Comparison of ENCODE assay signal across 5 worm cellular contexts in the genomic region with DNA sequence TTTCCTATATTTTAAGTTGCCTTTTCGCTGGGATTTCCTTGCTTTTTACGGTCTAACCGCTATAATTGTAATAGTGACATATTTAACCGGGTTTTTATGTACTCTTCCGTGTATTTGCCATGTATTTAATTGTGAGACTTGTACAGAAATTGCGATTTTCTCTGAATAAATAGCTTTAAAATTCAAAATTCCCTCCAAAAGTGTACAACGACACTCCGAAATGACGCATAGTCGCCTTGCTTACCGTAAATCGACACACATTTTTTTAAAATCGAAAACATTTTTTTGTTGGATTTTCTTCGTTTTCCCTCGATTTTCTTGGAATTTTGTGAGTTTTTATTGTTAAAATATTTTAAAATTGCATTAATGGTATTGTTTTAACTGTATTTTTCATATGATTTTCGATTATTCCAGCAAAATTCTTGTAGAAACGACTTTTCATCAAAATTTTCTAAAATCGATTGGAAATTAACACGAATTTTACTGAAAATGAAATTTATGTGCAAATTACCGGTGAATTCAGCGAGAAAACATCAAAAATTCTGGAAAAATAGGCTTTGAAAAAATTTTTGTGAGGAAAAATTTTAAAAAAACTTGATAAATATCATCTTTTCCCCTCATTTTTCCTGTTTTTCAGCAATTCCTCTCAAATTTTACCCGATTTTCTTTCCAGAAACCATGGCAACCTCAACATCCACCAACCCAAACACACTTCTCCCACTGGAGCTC.
A peak's percentile ranks its signal among the peaks of the same experiment; 100 is the strongest.
TF ChIP-seq lines count a peak whose summit lies in the region.

TSS of gene lsm-5 (plus strand) at position 679 of the 729 bp plus-strand sequence.

TF ChIP-seq in whole organism, L1 larva, 84 proteins besides CTCF, POLR2A, EP300 and RAD21 (continued from another document and continues in another):
- peak; percentile 32 for TF ChIP-seq swsn-7 (tag; optimal IDR thresholded peaks at IDR 0.05; lab: Kevin White, UChicago)
- TF ChIP-seq mdl-1 (tag; optimal IDR thresholded peaks at IDR 0.05; lab: Kevin White, UChicago) = peak in 1 of 2 experiments; percentile 26
- peak; percentile 64 for TF ChIP-seq nhr-19 (GFP tag; conservative IDR thresholded peaks at IDR 0.05; lab: Robert Waterston, UW)
- peak; percentile 52 for TF ChIP-seq irx-1 (tag; optimal IDR thresholded peaks at IDR 0.05; lab: Kevin White, UChicago)
- TF ChIP-seq unc-30 (tag; optimal IDR thresholded peaks at IDR 0.05; lab: Kevin White, UChicago) = no peak
- peak; percentile 34 for TF ChIP-seq nhr-77 (tag; optimal IDR thresholded peaks at IDR 0.05; lab: Kevin White, UChicago)
- TF ChIP-seq hpl-2 (GFP tag; optimal IDR thresholded peaks at IDR 0.05; lab: Kevin White, UChicago) = no peak
- TF ChIP-seq xbp-1 (tag; optimal IDR thresholded peaks at IDR 0.05; lab: Kevin White, UChicago) = peak; percentile 48
- no peak for TF ChIP-seq hlh-17 (GFP tag; optimal IDR thresholded peaks at IDR 0.05; lab: Kevin White, UChicago; ENCODE audit: borderline replicate concordance)
- no peak for TF ChIP-seq ceh-90 (tag; optimal IDR thresholded peaks at IDR 0.05; lab: Kevin White, UChicago)
- peak; percentile 4 for TF ChIP-seq fkh-8 (tag; optimal IDR thresholded peaks at IDR 0.05; lab: Kevin White, UChicago)
- peak; percentile 96 to 97 for TF ChIP-seq efl-1 (optimal IDR thresholded peaks at IDR 0.05; lab: Kevin White, UChicago)
- peak; percentile 95 to 99 for TF ChIP-seq efl-1 (GFP tag; optimal IDR thresholded peaks at IDR 0.05 in 1 of 2; lab: Kevin White, UChicago)
- peak; percentile 56 for TF ChIP-seq snpc-4 (tag; optimal IDR thresholded peaks at IDR 0.05; lab: Kevin White, UChicago)
- peak; percentile 19 for TF ChIP-seq F16B12.6 (tag; optimal IDR thresholded peaks at IDR 0.05; lab: Kevin White, UChicago)
- TF ChIP-seq aly-2 (tag; optimal IDR thresholded peaks at IDR 0.05; lab: Kevin White, UChicago) = peak; percentile 93
- peak; percentile 50 for TF ChIP-seq unc-130 (tag; optimal IDR thresholded peaks at IDR 0.05; lab: Kevin White, UChicago)
- TF ChIP-seq aha-1 (tag; optimal IDR thresholded peaks at IDR 0.05; lab: Kevin White, UChicago) = no peak
- TF ChIP-seq fos-1 (tag; optimal IDR thresholded peaks at IDR 0.05; lab: Kevin White, UChicago) = peak; percentile 11
- peak in 1 of 6 experiments; percentile 58 for TF ChIP-seq elt-3 (tag; optimal IDR thresholded peaks at IDR 0.05; lab: Kevin White, UChicago)
- peak; percentile 55 for TF ChIP-seq nhr-47 (tag; optimal IDR thresholded peaks at IDR 0.05; lab: Kevin White, UChicago)
- TF ChIP-seq nhr-71 (tag; optimal IDR thresholded peaks at IDR 0.05; lab: Kevin White, UChicago) = peak; percentile 64
- TF ChIP-seq rnt-1 (tag; optimal IDR thresholded peaks at IDR 0.05; lab: Kevin White, UChicago) = peak; percentile 51
- TF ChIP-seq alr-1 (tag; optimal IDR thresholded peaks at IDR 0.05; lab: Kevin White, UChicago; ENCODE audit: borderline replicate concordance) = no peak

TF ChIP-seq in whole organism, L2 larva, 48 proteins besides CTCF, POLR2A, EP300 and RAD21 (continued from another document and continues in another):
- TF ChIP-seq R02D3.7 (tag; optimal IDR thresholded peaks at IDR 0.05; lab: Kevin White, UChicago) = peak; percentile 84
- TF ChIP-seq snpc-4 (tag; optimal IDR thresholded peaks at IDR 0.05; lab: Kevin White, UChicago) = peak; percentile 22
- no peak for TF ChIP-seq nhr-237 (tag; optimal IDR thresholded peaks at IDR 0.05; lab: Kevin White, UChicago)
- TF ChIP-seq unc-62 (GFP tag; optimal IDR thresholded peaks at IDR 0.05; lab: Kevin White, UChicago) = no peak
- TF ChIP-seq ztf-1 (GFP tag; conservative IDR thresholded peaks at IDR 0.05; lab: Robert Waterston, UW) = no peak
- TF ChIP-seq alr-1 (tag; optimal IDR thresholded peaks at IDR 0.05; lab: Kevin White, UChicago) = no peak
- TF ChIP-seq nhr-77 (tag; optimal IDR thresholded peaks at IDR 0.05; lab: Kevin White, UChicago) = no peak
- no peak for TF ChIP-seq lin-11 (tag; optimal IDR thresholded peaks at IDR 0.05; lab: Kevin White, UChicago)
- peak; percentile 27 for TF ChIP-seq fos-1 (tag; optimal IDR thresholded peaks at IDR 0.05; lab: Kevin White, UChicago)
- TF ChIP-seq nhr-129 (tag; optimal IDR thresholded peaks at IDR 0.05; lab: Kevin White, UChicago) = peak; percentile 77
- no peak for TF ChIP-seq unc-39 (tag; optimal IDR thresholded peaks at IDR 0.05; lab: Kevin White, UChicago)
- TF ChIP-seq nhr-25 (tag; optimal IDR thresholded peaks at IDR 0.05; lab: Kevin White, UChicago) = peak; percentile 40
- TF ChIP-seq ztf-4 (tag; optimal IDR thresholded peaks at IDR 0.05; lab: Kevin White, UChicago) = no peak
- TF ChIP-seq F13H6.1 (tag; optimal IDR thresholded peaks at IDR 0.05; lab: Kevin White, UChicago) = peak; percentile 37
- peak in 1 of 2 experiments; percentile 80 for TF ChIP-seq lsy-2 (tag; optimal IDR thresholded peaks at IDR 0.05; lab: Kevin White, UChicago)
- TF ChIP-seq nhr-21 (tag; optimal IDR thresholded peaks at IDR 0.05; lab: Kevin White, UChicago) = peak; percentile 40
- no peak for TF ChIP-seq mab-5 (tag; optimal IDR thresholded peaks at IDR 0.05; lab: Kevin White, UChicago)
- no peak for TF ChIP-seq skn-1 (tag; optimal IDR thresholded peaks at IDR 0.05; lab: Kevin White, UChicago)
- peak; percentile 39 for TF ChIP-seq sma-3 (GFP tag; optimal IDR thresholded peaks at IDR 0.05; lab: Kevin White, UChicago)
- TF ChIP-seq C34F6.9 (tag; optimal IDR thresholded peaks at IDR 0.05; lab: Kevin White, UChicago) = peak; percentile 66
- peak; percentile 26 for TF ChIP-seq lin-13 (GFP tag; optimal IDR thresholded peaks at IDR 0.05; lab: Kevin White, UChicago)
- peak; percentile 61 for TF ChIP-seq crh-2 (tag; optimal IDR thresholded peaks at IDR 0.05; lab: Kevin White, UChicago)
- TF ChIP-seq ceh-82 (tag; optimal IDR thresholded peaks at IDR 0.05; lab: Kevin White, UChicago) = no peak
- peak; percentile 25 for TF ChIP-seq ceh-16 (tag; optimal IDR thresholded peaks at IDR 0.05; lab: Kevin White, UChicago)
- no peak for TF ChIP-seq nhr-10 (tag; optimal IDR thresholded peaks at IDR 0.05; lab: Kevin White, UChicago)
- TF ChIP-seq gmeb-1 (tag; optimal IDR thresholded peaks at IDR 0.05; lab: Kevin White, UChicago) = peak; percentile 93

TF ChIP-seq in whole organism, L3 larva, 47 proteins besides CTCF, POLR2A, EP300 and RAD21 (continued from another document and continues in another):
- TF ChIP-seq nhr-67 (tag; optimal IDR thresholded peaks at IDR 0.05; lab: Kevin White, UChicago) (no peak), nhr-11 (tag; optimal IDR thresholded peaks at IDR 0.05; lab: Kevin White, UChicago) (peak; percentile 16), ceh-82 (tag; optimal IDR thresholded peaks at IDR 0.05; lab: Kevin White, UChicago) (no peak), nhr-77 (tag; optimal IDR thresholded peaks at IDR 0.05; lab: Kevin White, UChicago) (no peak), fos-1 (tag; optimal IDR thresholded peaks at IDR 0.05; lab: Kevin White, UChicago) (no peak), ztf-4 (tag; optimal IDR thresholded peaks at IDR 0.05; lab: Kevin White, UChicago) (no peak), snpc-4 (tag; optimal IDR thresholded peaks at IDR 0.05; lab: Kevin White, UChicago) (no peak), pqm-1 (tag; optimal IDR thresholded peaks at IDR 0.05; lab: Kevin White, UChicago) (peak; percentile 74), ceh-9 (tag; optimal IDR thresholded peaks at IDR 0.05; lab: Kevin White, UChicago) (no peak), nhr-43 (tag; optimal IDR thresholded peaks at IDR 0.05; lab: Kevin White, UChicago; ENCODE audit: poor library complexity, severe bottlenecking) (no peak), ztf-11 (tag; optimal IDR thresholded peaks at IDR 0.05; lab: Kevin White, UChicago) (no peak), nhr-12 (tag; optimal IDR thresholded peaks at IDR 0.05; lab: Kevin White, UChicago) (no peak), nhr-76 (tag; optimal IDR thresholded peaks at IDR 0.05; lab: Kevin White, UChicago) (no peak), jun-1 (tag; optimal IDR thresholded peaks at IDR 0.05; lab: Kevin White, UChicago) (peak; percentile 8), ceh-16 (tag; optimal IDR thresholded peaks at IDR 0.05; lab: Kevin White, UChicago) (no peak), pha-4 (tag; optimal IDR thresholded peaks at IDR 0.05; lab: Kevin White, UChicago) (peak; percentile 81), lin-39 (tag; optimal IDR thresholded peaks at IDR 0.05; lab: Kevin White, UChicago) (peak; percentile 7), skn-1 (tag; optimal IDR thresholded peaks at IDR 0.05; lab: Kevin White, UChicago) (no peak), zag-1 (tag; optimal IDR thresholded peaks at IDR 0.05; lab: Kevin White, UChicago) (no peak), nfya-1 (tag; optimal IDR thresholded peaks at IDR 0.05; lab: Kevin White, UChicago; ENCODE audit: insufficient read depth) (peak; percentile 74), daf-12 (tag; optimal IDR thresholded peaks at IDR 0.05; lab: Kevin White, UChicago) (no peak), ceh-28 (tag; optimal IDR thresholded peaks at IDR 0.05; lab: Kevin White, UChicago) (no peak), nhr-25 (tag; optimal IDR thresholded peaks at IDR 0.05; lab: Kevin White, UChicago) (no peak), mml-1 (tag; optimal IDR thresholded peaks at IDR 0.05; lab: Kevin White, UChicago) (no peak), R02D3.7 (tag; optimal IDR thresholded peaks at IDR 0.05; lab: Kevin White, UChicago) (peak; percentile 91), eor-1 (tag; optimal IDR thresholded peaks at IDR 0.05; lab: Kevin White, UChicago) (no peak), elt-1 (tag; optimal IDR thresholded peaks at IDR 0.05; lab: Kevin White, UChicago) (no peak)

TF ChIP-seq in whole organism, L4 larva, 104 proteins besides CTCF, POLR2A, EP300 and RAD21 (continued from another document and continues in another):
- TF ChIP-seq spr-3 (GFP tag; optimal IDR thresholded peaks at IDR 0.05; lab: Kevin White, UChicago) (no peak), nhr-41 (GFP tag; IDR thresholded peaks at IDR 0.05; lab: Robert Waterston, UW) (no peak), nhr-10 (tag; optimal IDR thresholded peaks at IDR 0.05; lab: Kevin White, UChicago) (peak; percentile 85), hif-1 (tag; optimal IDR thresholded peaks at IDR 0.05; lab: Kevin White, UChicago) (peak in 1 of 2 experiments; percentile 19), tra-1 (GFP tag; IDR thresholded peaks at IDR 0.05; lab: Robert Waterston, UW) (no peak), nhr-111 (GFP tag; optimal IDR thresholded peaks at IDR 0.05; lab: Kevin White, UChicago) (no peak), nhr-77 (tag; optimal IDR thresholded peaks at IDR 0.05; lab: Kevin White, UChicago) (peak; percentile 56), egl-27 (tag; optimal IDR thresholded peaks at IDR 0.05; lab: Kevin White, UChicago) (no peak), daf-19 (GFP tag; conservative IDR thresholded peaks at IDR 0.05; lab: Robert Waterston, UW) (no peak), lin-1 (GFP tag; IDR thresholded peaks at IDR 0.05; lab: Robert Waterston, UW) (no peak), attf-4 (tag; optimal IDR thresholded peaks at IDR 0.05; lab: Kevin White, UChicago) (no peak), ZK546.5 (tag; optimal IDR thresholded peaks at IDR 0.05; lab: Kevin White, UChicago) (no peak), unc-62 (GFP tag; optimal IDR thresholded peaks at IDR 0.05 in 1 of 2; lab: Kevin White, UChicago) (peak in 1 of 2 experiments; percentile 81), unc-62 (tag; optimal IDR thresholded peaks at IDR 0.05; lab: Kevin White, UChicago) (no peak), nhr-28 (tag; optimal IDR thresholded peaks at IDR 0.05; lab: Kevin White, UChicago) (peak; percentile 33), ama-1 (optimal IDR thresholded peaks at IDR 0.05; lab: Kevin White, UChicago) (peak; percentile 94), unc-39 (tag; optimal IDR thresholded peaks at IDR 0.05; lab: Kevin White, UChicago) (no peak), zag-1 (tag; optimal IDR thresholded peaks at IDR 0.05; lab: Kevin White, UChicago) (no peak), ceh-20 (GFP tag; IDR thresholded peaks at IDR 0.05; lab: Robert Waterston, UW) (no peak), hlh-30 (tag; optimal IDR thresholded peaks at IDR 0.05; lab: Kevin White, UChicago; ENCODE audit: insufficient read depth) (peak; percentile 46), spr-1 (tag; optimal IDR thresholded peaks at IDR 0.05; lab: Kevin White, UChicago) (no peak), dmd-9 (GFP tag; IDR thresholded peaks at IDR 0.05; lab: Robert Waterston, UW) (no peak), dve-1 (tag; optimal IDR thresholded peaks at IDR 0.05; lab: Kevin White, UChicago; ENCODE audit: insufficient read depth) (peak; percentile 11), F49E8.2 (tag; optimal IDR thresholded peaks at IDR 0.05; lab: Kevin White, UChicago; ENCODE audit: borderline replicate concordance) (no peak), lin-15B (tag; optimal IDR thresholded peaks at IDR 0.05; lab: Kevin White, UChicago) (no peak), php-3 (GFP tag; IDR thresholded peaks at IDR 0.05; lab: Robert Waterston, UW) (no peak), Y75B8A.6 (GFP tag; IDR thresholded peaks at IDR 0.05; lab: Robert Waterston, UW) (no peak), T20F7.1 (GFP tag; optimal IDR thresholded peaks at IDR 0.05; lab: Kevin White, UChicago) (peak; percentile 96), arid-1 (GFP tag; conservative IDR thresholded peaks at IDR 0.05; lab: Robert Waterston, UW) (no peak)

TF ChIP-seq in whole organism, young adult, 124 proteins besides CTCF, POLR2A, EP300 and RAD21 (continued from another document and continues in another):
- TF ChIP-seq attf-5 (GFP tag; optimal IDR thresholded peaks at IDR 0.05; lab: Kevin White, UChicago) (no peak), tbp1 (GFP tag; optimal IDR thresholded peaks at IDR 0.05; lab: Kevin White, UChicago) (no peak), nhr-179 (tag; optimal IDR thresholded peaks at IDR 0.05; lab: Kevin White, UChicago) (no peak), madf-10 (tag; optimal IDR thresholded peaks at IDR 0.05; lab: Kevin White, UChicago) (no peak), lir-1 (GFP tag; conservative IDR thresholded peaks at IDR 0.05; lab: Robert Waterston, UW) (no peak), efl-1 (GFP tag; optimal IDR thresholded peaks at IDR 0.05; lab: Kevin White, UChicago) (peak; percentile 67), attf-3 (GFP tag; conservative IDR thresholded peaks at IDR 0.05; lab: Robert Waterston, UW) (peak; percentile 93), snpc-1.3 (tag; optimal IDR thresholded peaks at IDR 0.05; lab: Kevin White, UChicago; ENCODE audit: insufficient read depth) (no peak), K11D2.4 (GFP tag; IDR thresholded peaks at IDR 0.05; lab: Robert Waterston, UW) (no peak), fkh-3 (tag; optimal IDR thresholded peaks at IDR 0.05; lab: Kevin White, UChicago) (no peak), dpl-1 (GFP tag; optimal IDR thresholded peaks at IDR 0.05; lab: Kevin White, UChicago) (peak; percentile 57), ekl-4 (GFP tag; IDR thresholded peaks at IDR 0.05; lab: Robert Waterston, UW) (no peak), cebp-1 (GFP tag; IDR thresholded peaks at IDR 0.05; lab: Robert Waterston, UW) (no peak), cebp-1 (tag; optimal IDR thresholded peaks at IDR 0.05; lab: Kevin White, UChicago) (peak; percentile 45), ztf-18 (tag; optimal IDR thresholded peaks at IDR 0.05; lab: Kevin White, UChicago) (no peak), sptf-2 (GFP tag; optimal IDR thresholded peaks at IDR 0.05; lab: Kevin White, UChicago) (no peak), zfh-2 (GFP tag; conservative IDR thresholded peaks at IDR 0.05; lab: Robert Waterston, UW) (no peak), ztf-6 (GFP tag; IDR thresholded peaks at IDR 0.05; lab: Robert Waterston, UW) (no peak), unc-130 (GFP tag; optimal IDR thresholded peaks at IDR 0.05; lab: Kevin White, UChicago) (no peak), bed-2 (GFP tag; IDR thresholded peaks at IDR 0.05; lab: Robert Waterston, UW) (no peak), ama-1 (optimal IDR thresholded peaks at IDR 0.05; lab: Kevin White, UChicago) (peak; percentile 77), ama-1 (GFP tag; optimal IDR thresholded peaks at IDR 0.05; lab: Kevin White, UChicago) (no peak), madf-6 (GFP tag; IDR thresholded peaks at IDR 0.05; lab: Robert Waterston, UW) (no peak), F33H1.4 (GFP tag; IDR thresholded peaks at IDR 0.05; lab: Robert Waterston, UW) (no peak), D2030.7 (GFP tag; IDR thresholded peaks at IDR 0.05; lab: Robert Waterston, UW) (no peak), lin-26 (GFP tag; IDR thresholded peaks at IDR 0.05; lab: Robert Waterston, UW) (no peak), ztf-26 (tag; optimal IDR thresholded peaks at IDR 0.05; lab: Kevin White, UChicago) (no peak), nfyb-1 (GFP tag; IDR thresholded peaks at IDR 0.05; lab: Robert Waterston, UW) (no peak), pbrm-1 (GFP tag; IDR thresholded peaks at IDR 0.05; lab: Robert Waterston, UW) (no peak), snpc-4 (GFP tag; optimal IDR thresholded peaks at IDR 0.05; lab: Kevin White, UChicago) (no peak), snpc-4 (tag; optimal IDR thresholded peaks at IDR 0.05; lab: Kevin White, UChicago) (peak in 1 of 4 experiments; percentile 25), sdz-38 (tag; optimal IDR thresholded peaks at IDR 0.05; lab: Kevin White, UChicago) (no peak), nfya-2 (GFP tag; IDR thresholded peaks at IDR 0.05; lab: Robert Waterston, UW) (no peak)
